Worm (Caenorhabditis elegans): ENCODE measurements around the gene mbl-1.

Gene mbl-1

ce11 chrX:16961387-16961786 is 17.0 kb upstream of the mbl-1 start:
- TF ChIP-seq F39B2.1 (GFP tag; IDR thresholded peaks at IDR 0.05) (no peak), egl-44 (GFP tag; IDR thresholded peaks at IDR 0.05) (peak; percentile 69; the same call in 1 of the 2 replicates), hlh-26 (GFP tag; conservative IDR thresholded peaks at IDR 0.05) (no peak), aptf-2 (GFP tag; conservative IDR thresholded peaks at IDR 0.05) (no peak), mcd-1 (GFP tag; IDR thresholded peaks at IDR 0.05) (peak; percentile 54), rcor-1 (GFP tag; IDR thresholded peaks at IDR 0.05) (peak; percentile 48; the same call in 1 of the 2 replicates), repo-1 (tag; optimal IDR thresholded peaks at IDR 0.05) (no peak), ccch-3 (GFP tag; optimal IDR thresholded peaks at IDR 0.05) (no peak), aptf-3 (GFP tag; IDR thresholded peaks at IDR 0.05) (no peak), chd-7 (tag; optimal IDR thresholded peaks at IDR 0.05) (peak; percentile 77), hsf-1 (GFP tag; IDR thresholded peaks at IDR 0.05) (0 out of 2 replicates have a peak, but pooled peaks have one; percentile 42), madf-3 (GFP tag; IDR thresholded peaks at IDR 0.05) (0 out of 2 replicates have a peak, but pooled peaks have one; percentile 39), snpc-1.3 (tag; optimal IDR thresholded peaks at IDR 0.05; ENCODE audit: insufficient read depth) (peak; percentile 29), ceh-79 (tag; optimal IDR thresholded peaks at IDR 0.05) (no peak), tbx-9 (tag; optimal IDR thresholded peaks at IDR 0.05; ENCODE audit: borderline replicate concordance) (no peak), die-1 (tag; optimal IDR thresholded peaks at IDR 0.05) (peak; percentile 23), ekl-4 (GFP tag; IDR thresholded peaks at IDR 0.05) (peak; percentile 70), Y79H2A.3 (GFP tag; conservative IDR thresholded peaks at IDR 0.05) (no peak), bed-1 (GFP tag; IDR thresholded peaks at IDR 0.05) (no peak), sptf-2 (GFP tag; optimal IDR thresholded peaks at IDR 0.05) (no peak), atf-7 (tag; optimal IDR thresholded peaks at IDR 0.05) (peak; percentile 45), gei-17 (GFP tag; optimal IDR thresholded peaks at IDR 0.05) (peak; percentile 58), efl-1 (GFP tag; optimal IDR thresholded peaks at IDR 0.05) (no peak), pbrm-1 (GFP tag; IDR thresholded peaks at IDR 0.05) (peak; percentile 83), lin-35 (GFP tag; optimal IDR thresholded peaks at IDR 0.05) (peak in 1 of 3 experiments; percentile 55), ztf-25 (GFP tag; IDR thresholded peaks at IDR 0.05) (no peak), sea-2 (GFP tag; IDR thresholded peaks at IDR 0.05) (no peak), nfyb-1 (GFP tag; IDR thresholded peaks at IDR 0.05) (peak; percentile 55; the same call in 1 of the 2 replicates), ztf-18 (tag; optimal IDR thresholded peaks at IDR 0.05) (no peak), nfya-2 (GFP tag; IDR thresholded peaks at IDR 0.05) (no peak), attf-5 (GFP tag; optimal IDR thresholded peaks at IDR 0.05) (peak; percentile 64), ztf-3 (GFP tag; optimal IDR thresholded peaks at IDR 0.05) (peak; percentile 76), let-526 (GFP tag; IDR thresholded peaks at IDR 0.05) (peak; percentile 77; the same call in 1 of the 2 replicates), Y53G8AR.9 (GFP tag; conservative IDR thresholded peaks at IDR 0.05) (no peak), rpc-1 (optimal IDR thresholded peaks at IDR 0.05) (no peak), rpc-1 (tag; optimal IDR thresholded peaks at IDR 0.05) (no peak), lir-1 (GFP tag; conservative IDR thresholded peaks at IDR 0.05) (peak; percentile 98), sdz-38 (tag; optimal IDR thresholded peaks at IDR 0.05) (no peak), fkh-3 (tag; optimal IDR thresholded peaks at IDR 0.05) (no peak), rec-8 (tag; optimal IDR thresholded peaks at IDR 0.05) (no peak), attf-3 (GFP tag; conservative IDR thresholded peaks at IDR 0.05) (no peak), tbp1 (GFP tag; optimal IDR thresholded peaks at IDR 0.05) (peak; percentile 57), B0336.3 (GFP tag; IDR thresholded peaks at IDR 0.05) (no peak; the same call in none of the 2 replicates), lsl-1 (GFP tag; optimal IDR thresholded peaks at IDR 0.05) (no peak), F49E8.2 (tag; optimal IDR thresholded peaks at IDR 0.05; ENCODE audit: insufficient read depth) (no peak), B0035.1 (tag; optimal IDR thresholded peaks at IDR 0.05) (no peak), F22D6.2 (tag; optimal IDR thresholded peaks at IDR 0.05) (no peak), him-1 (tag; optimal IDR thresholded peaks at IDR 0.05) (no peak), unc-130 (GFP tag; optimal IDR thresholded peaks at IDR 0.05) (no peak)

Data from whole organism, young adult.